Fruit fly (Drosophila melanogaster): ENCODE data around the gene CG13460.

The CG13460 gene

dm6 chr3L:15013957-15014692 lies 47.4 kb downstream of the CG13460 start, which contains the start of gene Reck (continued):
- TF ChIP-seq CG5180 (GFP tag; optimal IDR thresholded peaks at IDR 0.05) (peak; percentile 72), dmrt99B (tag; optimal IDR thresholded peaks at IDR 0.05) (peak; percentile 82), Fer2 (tag; optimal IDR thresholded peaks at IDR 0.05) (peak; percentile 54), CG7271 (tag; optimal IDR thresholded peaks at IDR 0.05) (peak; percentile 85), dimm (GFP tag; IDR thresholded peaks at IDR 0.05) (no peak), eve (GFP tag; optimal IDR thresholded peaks at IDR 0.05) (peak in 1 of 2 experiments; percentile 15), B-H1 (GFP tag; IDR thresholded peaks at IDR 0.05) (peak; percentile 77; the same call in 2 of the 3 replicates), CG33557 (GFP tag; optimal IDR thresholded peaks at IDR 0.05) (peak; percentile 59), wdn (GFP tag; IDR thresholded peaks at IDR 0.05) (no peak), tup (GFP tag; optimal IDR thresholded peaks at IDR 0.05) (peak; percentile 56), CG3407 (GFP tag; optimal IDR thresholded peaks at IDR 0.05) (peak; percentile 47), abd-A (tag; optimal IDR thresholded peaks at IDR 0.05) (no peak), stwl (tag; optimal IDR thresholded peaks at IDR 0.05) (peak; percentile 43), gcm (GFP tag; optimal IDR thresholded peaks at IDR 0.05) (peak; percentile 90), tll (GFP tag; optimal IDR thresholded peaks at IDR 0.05) (no peak), CG13296 (GFP tag; optimal IDR thresholded peaks at IDR 0.05) (peak; percentile 82), CTCF (GFP tag; optimal IDR thresholded peaks at IDR 0.05) (peak; percentile 59), D (optimal IDR thresholded peaks at IDR 0.05) (no peak), D (GFP tag; optimal IDR thresholded peaks at IDR 0.05) (peak; percentile 86), CG9215 (GFP tag; IDR thresholded peaks at IDR 0.05) (no peak), NfI (GFP tag; optimal IDR thresholded peaks at IDR 0.05) (peak; percentile 77), CG10654 (GFP tag; optimal IDR thresholded peaks at IDR 0.05) (peak; percentile 76), Adf1 (GFP tag; IDR thresholded peaks at IDR 0.05) (peak; percentile 37; the same call in 1 of the 2 replicates), sisA (GFP tag; IDR thresholded peaks at IDR 0.05) (peak; percentile 84), CG42726 (GFP tag; IDR thresholded peaks at IDR 0.05; ENCODE audit: partially characterized antibody) (0 out of 2 replicates have a peak, but pooled peaks have one; percentile 15), sob (GFP tag; IDR thresholded peaks at IDR 0.05) (peak; percentile 64), Eip74EF (GFP tag; optimal IDR thresholded peaks at IDR 0.05) (peak in 1 of 2 experiments; percentile 84), CG3163 (GFP tag; optimal IDR thresholded peaks at IDR 0.05) (no peak), C15 (GFP tag; IDR thresholded peaks at IDR 0.05) (peak; percentile 73; the same call in 2 of the 3 replicates), Ada2b (GFP tag; IDR thresholded peaks at IDR 0.05) (peak; percentile 83), CG14441 (GFP tag; IDR thresholded peaks at IDR 0.05) (peak; percentile 81), CG15073 (GFP tag; optimal IDR thresholded peaks at IDR 0.05) (peak; percentile 27), CG17359 (tag; optimal IDR thresholded peaks at IDR 0.05) (peak; percentile 91), Vsx1 (GFP tag; optimal IDR thresholded peaks at IDR 0.05) (peak; percentile 60), Jarid2 (GFP tag; optimal IDR thresholded peaks at IDR 0.05) (peak; percentile 49), Atf6 (GFP tag; IDR thresholded peaks at IDR 0.05) (peak; percentile 80; the same call in 1 of the 2 replicates), yki (optimal IDR thresholded peaks at IDR 0.05) (peak; percentile 11), CG11398 (GFP tag; optimal IDR thresholded peaks at IDR 0.05) (no peak), Mad (GFP tag; optimal IDR thresholded peaks at IDR 0.05) (peak; percentile 71), HLHmδ (GFP tag; optimal IDR thresholded peaks at IDR 0.05) (peak; percentile 10), CG12942 (GFP tag; optimal IDR thresholded peaks at IDR 0.05) (peak; percentile 68), Bgb (GFP tag; IDR thresholded peaks at IDR 0.05; ENCODE audit: partially characterized antibody) (no peak), CG7372 (GFP tag; IDR thresholded peaks at IDR 0.05) (peak; percentile 59), CG11456 (GFP tag; IDR thresholded peaks at IDR 0.05) (peak; percentile 81), CG6689 (GFP tag; IDR thresholded peaks at IDR 0.05) (no peak), ttk (GFP tag; IDR thresholded peaks at IDR 0.05) (peak; percentile 44; the same call in 1 of the 2 replicates), CG31441 (GFP tag; IDR thresholded peaks at IDR 0.05) (peak; percentile 90), CG17568 (GFP tag; optimal IDR thresholded peaks at IDR 0.05) (peak; percentile 80), psq (GFP tag; optimal IDR thresholded peaks at IDR 0.05) (peak; percentile 45), CG31388 (GFP tag; optimal IDR thresholded peaks at IDR 0.05) (peak; percentile 12)
